Worm (Caenorhabditis elegans) whole organism, L4/young adult: ENCODE results near the gene C52D10.3.

Source experiments
- W03F9.2 ChIP-seq: fragments of 150-350 bp; optimal IDR thresholded peaks from 2 replicates; lab custom pipeline; 2014; ENCODE audit warnings: missing biosample characterization, missing genetic modification characterization
- dao-5 ChIP-seq: sonication (generic microtip); optimal IDR thresholded peaks from 2 replicates; lab custom pipeline; 2016; ENCODE audit warnings: missing genotype, missing genetic modification characterization, moderate library complexity, missing compliant biosample characterization
- him-1 ChIP-seq: sonication (generic microtip); optimal IDR thresholded peaks from 2 replicates; lab custom pipeline; 2016; ENCODE audit warnings: missing genotype, missing genetic modification reagents, missing genetic modification characterization, missing compliant biosample characterization

ce11 chrIV:17238951-17239350, 62.7 kb downstream of the C52D10.3 start:
- TF ChIP-seq him-1 (tag; lab: Kevin White, UChicago), result no peak
- no peak for TF ChIP-seq W03F9.2 (tag; lab: Kevin White, UChicago)
- TF ChIP-seq dao-5 (tag; lab: Kevin White, UChicago), result no peak
